Worm (Caenorhabditis elegans) whole organism, early embryonic: ENCODE measurements around the gene T09F3.2.

ENCODE experiments used
- B0310.2 ChIP-seq: sonication (generic microtip); optimal IDR thresholded peaks from 2 replicates; lab custom pipeline; 2016; ENCODE audit warnings: mild to moderate bottlenecking, missing genetic modification characterization, missing compliant biosample characterization
- F13C5.2 ChIP-seq: sonication (generic microtip); optimal IDR thresholded peaks from 2 replicates; lab custom pipeline; 2017; ENCODE audit warnings: mild to moderate bottlenecking, missing genetic modification characterization, inconsistent platforms, missing compliant biosample characterization
- aly-1 ChIP-seq: sonication (generic microtip); optimal IDR thresholded peaks from 2 replicates; lab custom pipeline; 2016; ENCODE audit warnings: missing genetic modification characterization, missing compliant biosample characterization
- ama-1 ChIP-seq: fragments of 150-350 bp; optimal IDR thresholded peaks from 2 replicates; lab custom pipeline; 2014
- ceh-13 ChIP-seq: fragments of 200-800 bp; sonication (Bioruptor generic); optimal IDR thresholded peaks from 2 replicates; lab custom pipeline; 2018; ENCODE audit warnings: mild to moderate bottlenecking, missing genetic modification characterization, missing compliant biosample characterization
- ceh-36 ChIP-seq: sonication (generic microtip); optimal IDR thresholded peaks from 2 replicates; lab custom pipeline; 2016; ENCODE audit warnings: missing genetic modification characterization, inconsistent platforms, missing compliant biosample characterization
- ets-7 ChIP-seq: sonication (generic microtip); optimal IDR thresholded peaks from 2 replicates; lab custom pipeline; 2016; ENCODE audit warnings: missing genotype, missing genetic modification characterization, missing compliant biosample characterization
- flt-1 ChIP-seq: fragments of 200-800 bp; sonication (Bioruptor generic); IDR thresholded peaks from 2 replicates; pipeline ENCODE4 v1.3.6; 2022; ENCODE audit warnings: missing genetic modification characterization, missing compliant biosample characterization
- scrt-1 ChIP-seq: fragments of 200-800 bp; sonication (Bioruptor generic); IDR thresholded peaks from 2 replicates; pipeline ENCODE4 v1.3.6; 2022; ENCODE audit warnings: missing genetic modification characterization, missing compliant biosample characterization
- sea-1 ChIP-seq: fragments of 200-800 bp; sonication (Bioruptor generic); conservative IDR thresholded peaks from 2 replicates; pipeline ENCODE4 v1.3.6; 2022; ENCODE audit warnings: missing genetic modification characterization, missing compliant biosample characterization
- tra-4 ChIP-seq: sonication (generic microtip); optimal IDR thresholded peaks from 2 replicates; lab custom pipeline; 2017; ENCODE audit warnings: missing genetic modification characterization, missing compliant biosample characterization

DNA sequence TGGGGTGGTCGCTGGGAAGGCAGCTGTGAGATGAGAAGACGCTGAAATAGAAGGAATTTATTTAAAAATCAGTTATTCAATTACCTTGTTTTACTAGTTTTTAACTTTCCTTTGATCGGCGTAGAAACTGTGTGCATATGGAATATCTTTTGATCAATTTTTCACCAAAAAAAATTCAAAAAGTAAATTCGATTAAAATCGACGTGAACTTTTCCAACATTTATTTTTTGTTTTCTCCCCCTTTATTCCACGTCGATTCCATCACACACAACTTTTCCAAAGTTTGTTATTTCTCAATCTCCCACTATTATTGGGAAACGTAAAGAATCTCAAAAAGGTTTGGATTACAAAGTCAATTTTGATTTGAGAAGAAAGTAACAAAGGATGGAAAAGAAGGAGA is 30.5 kb upstream of the T09F3.2 start, which contains the start of gene C07E3.4:
- TF ChIP-seq ama-1 (lab: Kevin White, UChicago), result no peak
- no peak for TF ChIP-seq ceh-13 (GFP tag; lab: Kevin White, UChicago)
- no peak for TF ChIP-seq ceh-36
- TF ChIP-seq ets-7 (tag; lab: Kevin White, UChicago), result no peak
- TF ChIP-seq tra-4 (tag; lab: Kevin White, UChicago), result no peak
- no peak for TF ChIP-seq B0310.2 (tag; lab: Kevin White, UChicago)
- no peak for TF ChIP-seq aly-1 (tag; lab: Kevin White, UChicago)
- TF ChIP-seq F13C5.2, result no peak
- no peak for TF ChIP-seq flt-1
- no peak for TF ChIP-seq scrt-1 (GFP tag; lab: Robert Waterston, UW)
- no peak for TF ChIP-seq sea-1 (GFP tag; lab: Robert Waterston, UW)
